Worm (Caenorhabditis elegans) whole organism, midembryonic: ENCODE data around the gene bli-1.

Experiments used
- cog-1 ChIP-seq: sonication (generic microtip); optimal IDR thresholded peaks from 2 replicates; lab custom pipeline; 2016; ENCODE audit warnings: missing genetic modification characterization, missing compliant biosample characterization
- flt-1 ChIP-seq: fragments of 200-800 bp; sonication (Bioruptor generic); IDR thresholded peaks from 2 replicates; pipeline ENCODE4 v1.3.6; 2022; ENCODE audit warnings: missing genetic modification characterization, missing compliant biosample characterization
- ref-1 ChIP-seq: fragments of 200-800 bp; sonication (Bioruptor generic); conservative IDR thresholded peaks from 2 replicates; pipeline ENCODE4 v1.3.6; 2022; ENCODE audit warnings: missing genetic modification reagents, missing genetic modification characterization, missing compliant biosample characterization
- ztf-23 ChIP-seq: fragments of 200-800 bp; sonication (Bioruptor generic); IDR thresholded peaks from 2 replicates; pipeline ENCODE4 v1.3.6; 2022; ENCODE audit warnings: missing genetic modification reagents, missing genetic modification characterization, missing compliant biosample characterization

ce11 chrII:10708660-10709059 lies at the start of gene bli-1:
- TF ChIP-seq flt-1 (GFP tag; lab: Robert Waterston, UW) = no peak
- no peak for TF ChIP-seq cog-1 (tag; lab: Kevin White, UChicago)
- no peak for TF ChIP-seq ztf-23
- TF ChIP-seq ref-1 (GFP tag; lab: Robert Waterston, UW) = no peak
